Fruit fly (Drosophila melanogaster) whole organism, embryonic: ENCODE results near the gene Gga.
A peak's percentile ranks its signal among the peaks of the same experiment; 100 is the strongest.

ENCODE experiments used
- Awh ChIP-seq: fragments of 200-800 bp; sonication (Bioruptor generic); IDR thresholded peaks from 2 replicates; pipeline ENCODE4, ENCODE4 v1.3.6; 2022; ENCODE audit warnings: missing biosample characterization, missing genetic modification characterization
- BEAF-32 ChIP-seq: fragments of 200-800 bp; sonication (Bioruptor generic); optimal IDR thresholded peaks from 3 replicates; lab custom pipeline; 2017; ENCODE audit warnings: missing biosample characterization, missing genetic modification characterization, mild to moderate bottlenecking, moderate library complexity, missing genetic modification reagents
- CG10267 ChIP-seq: fragments of 200-800 bp; sonication (Bioruptor generic); optimal IDR thresholded peaks from 2 replicates; lab custom pipeline; 2018; ENCODE audit warnings: missing biosample characterization, mild to moderate bottlenecking, missing genetic modification characterization, moderate library complexity
- CG10543 ChIP-seq: fragments of 200-800 bp; sonication (Bioruptor generic); optimal IDR thresholded peaks from 3 replicates; lab custom pipeline; 2017; ENCODE audit warnings: missing biosample characterization, mild to moderate bottlenecking, missing genetic modification characterization, moderate library complexity
- CG11695 ChIP-seq: fragments of 200-800 bp; sonication (Bioruptor generic); IDR thresholded peaks from 3 replicates; pipeline ENCODE4 v1.3.6; 2022; ENCODE audit warnings: missing biosample characterization, missing genetic modification characterization
- CG12659 ChIP-seq: fragments of 200-800 bp; sonication (Bioruptor generic); optimal IDR thresholded peaks from 3 replicates; lab custom pipeline; 2017; ENCODE audit warnings: mild to moderate bottlenecking, missing biosample characterization, missing genetic modification reagents, missing genetic modification characterization
- CG14965 ChIP-seq: fragments of 200-800 bp; sonication (Bioruptor generic); optimal IDR thresholded peaks from 2 replicates; lab custom pipeline; 2016; ENCODE audit warnings: missing biosample characterization, missing genetic modification characterization, borderline replicate concordance
- CG18262 ChIP-seq: fragments of 200-800 bp; optimal IDR thresholded peaks from 3 replicates; lab custom pipeline; 2019; ENCODE audit warnings: missing biosample characterization, mild to moderate bottlenecking, missing genetic modification characterization, moderate library complexity
- CG2678 ChIP-seq: fragments of 200-800 bp; sonication (Bioruptor generic); optimal IDR thresholded peaks from 3 replicates; lab custom pipeline; 2019; ENCODE audit warnings: missing biosample characterization, mild to moderate bottlenecking, missing genetic modification characterization, moderate library complexity
- CG2712 ChIP-seq: fragments of 200-800 bp; optimal IDR thresholded peaks from 3 replicates; lab custom pipeline; 2019; ENCODE audit warnings: missing biosample characterization, mild to moderate bottlenecking, missing genetic modification characterization, moderate library complexity
- CG3838 ChIP-seq: fragments of 200-800 bp; sonication (Bioruptor generic); optimal IDR thresholded peaks from 3 replicates; lab custom pipeline; 2016; ENCODE audit warnings: missing biosample characterization, missing genetic modification characterization
- CG6272 ChIP-seq: fragments of 200-800 bp; sonication (Bioruptor generic); IDR thresholded peaks from 2 replicates; pipeline ENCODE4 v1.3.6; 2022; ENCODE audit warnings: missing biosample characterization, missing genetic modification characterization
- CG6689 ChIP-seq: fragments of 200-800 bp; sonication (Bioruptor generic); IDR thresholded peaks from 2 replicates; pipeline ENCODE4 v1.3.6; 2022; ENCODE audit warnings: missing biosample characterization, missing genetic modification characterization
- CG7556 ChIP-seq: fragments of 200-800 bp; sonication (Bioruptor generic); optimal IDR thresholded peaks from 2 replicates; lab custom pipeline; 2017; ENCODE audit warnings: missing biosample characterization, mild to moderate bottlenecking, missing genetic modification characterization
- CG8281 ChIP-seq: fragments of 200-800 bp; sonication (Bioruptor generic); optimal IDR thresholded peaks from 2 replicates; lab custom pipeline; 2018; ENCODE audit warnings: missing biosample characterization, mild to moderate bottlenecking, missing genetic modification characterization, moderate library complexity
- CG9797 ChIP-seq: fragments of 200-800 bp; sonication (Bioruptor generic); optimal IDR thresholded peaks from 3 replicates; lab custom pipeline; 2018; ENCODE audit warnings: missing biosample characterization, mild to moderate bottlenecking, missing genetic modification characterization
- D19A ChIP-seq: fragments of 200-800 bp; optimal IDR thresholded peaks from 3 replicates; lab custom pipeline; 2019; ENCODE audit warnings: missing biosample characterization, mild to moderate bottlenecking, missing genetic modification characterization, moderate library complexity
- E2f2 ChIP-seq: fragments of 200-800 bp; sonication (Bioruptor generic); IDR thresholded peaks from 2 replicates; pipeline ENCODE4 v1.3.6; 2022; ENCODE audit warnings: missing biosample characterization, missing genetic modification characterization
- ERR ChIP-seq: fragments of 200-800 bp; sonication (Bioruptor generic); optimal IDR thresholded peaks from 2 replicates; lab custom pipeline; 2016; ENCODE audit warnings: missing biosample characterization, missing genetic modification characterization
- Jarid2 ChIP-seq: fragments of 200-800 bp; sonication (Bioruptor generic); optimal IDR thresholded peaks from 3 replicates; lab custom pipeline; 2017; ENCODE audit warnings: mild to moderate bottlenecking, missing biosample characterization, missing genetic modification reagents, missing genetic modification characterization
- MBD-R2 ChIP-seq: fragments of 200-800 bp; sonication (Bioruptor generic); IDR thresholded peaks from 2 replicates; pipeline ENCODE4 v1.3.6; 2022; ENCODE audit warnings: missing biosample characterization, missing genetic modification characterization
- Mrtf ChIP-seq: fragments of 200-800 bp; sonication (Bioruptor generic); IDR thresholded peaks from 3 replicates; pipeline ENCODE4 v1.3.6; 2022; ENCODE audit warnings: missing biosample characterization, missing genetic modification characterization
- Neu2 ChIP-seq: fragments of 200-800 bp; sonication (Bioruptor generic); optimal IDR thresholded peaks from 3 replicates; lab custom pipeline; 2016; ENCODE audit warnings: missing biosample characterization, missing genetic modification characterization, borderline replicate concordance
- Pdp1 ChIP-seq, 2 experiments: fragments of 200-800 bp; sonication (Bioruptor generic); optimal IDR thresholded peaks; 3 replicates each; lab custom pipeline; 2016; ENCODE audit warnings: missing biosample characterization in 2 of 2, missing genetic modification characterization in 2 of 2, mild to moderate bottlenecking in 1 of 2, moderate library complexity in 1 of 2
- Poxn ChIP-seq: fragments of 200-800 bp; sonication (Bioruptor generic); IDR thresholded peaks from 2 replicates; pipeline ENCODE4 v1.3.6; 2022; ENCODE audit warnings: missing biosample characterization, missing genetic modification characterization
- Rx ChIP-seq: fragments of 200-800 bp; sonication (Bioruptor generic); IDR thresholded peaks from 2 replicates; pipeline ENCODE4 v1.3.6; 2022; ENCODE audit warnings: missing biosample characterization, missing genetic modification characterization
- ato ChIP-seq: fragments of 200-800 bp; sonication (Bioruptor generic); IDR thresholded peaks from 2 replicates; pipeline ENCODE4 v1.3.6; 2022; ENCODE audit warnings: missing biosample characterization, missing genetic modification characterization; ENCODE audit not compliant: partially characterized antibody
- btn ChIP-seq: fragments of 200-800 bp; sonication (Bioruptor generic); optimal IDR thresholded peaks from 2 replicates; lab custom pipeline; 2016; ENCODE audit warnings: missing biosample characterization, missing genetic modification characterization
- crp ChIP-seq, 2 experiments: fragments of 200-800 bp; sonication (Bioruptor generic); optimal IDR thresholded peaks; 2 replicates in 1 of 2; 3 replicates in 1 of 2; lab custom pipeline; 2017; ENCODE audit warnings: missing biosample characterization in 2 of 2, missing genetic modification characterization in 2 of 2, mild to moderate bottlenecking in 1 of 2, moderate library complexity in 1 of 2
- dmrt99B ChIP-seq: fragments of 200-800 bp; sonication (Bioruptor generic); optimal IDR thresholded peaks from 2 replicates; lab custom pipeline; 2018; ENCODE audit warnings: missing biosample characterization, mild to moderate bottlenecking, missing genetic modification characterization, moderate library complexity
- en ChIP-seq: fragments of 200-800 bp; sonication (Bioruptor generic); optimal IDR thresholded peaks from 2 replicates; lab custom pipeline; 2016; ENCODE audit warnings: missing biosample characterization, missing genetic modification characterization
- fd64A ChIP-seq: fragments of 200-800 bp; sonication (Bioruptor generic); optimal IDR thresholded peaks from 3 replicates; lab custom pipeline; 2018; ENCODE audit warnings: missing biosample characterization, mild to moderate bottlenecking, missing genetic modification characterization
- gsb-n ChIP-seq: fragments of 200-800 bp; sonication (Bioruptor generic); optimal IDR thresholded peaks from 3 replicates; lab custom pipeline; 2018; ENCODE audit warnings: missing biosample characterization, mild to moderate bottlenecking, missing genetic modification characterization
- lov ChIP-seq, 2 experiments: fragments of 200-800 bp in 1 of 2; fragments of >200 bp in 1 of 2; sonication (Bioruptor generic) in 1 of 2; IDR thresholded peaks in 1 of 2; optimal IDR thresholded peaks in 1 of 2; 2 replicates in 1 of 2; 3 replicates in 1 of 2; pipeline versions ENCODE4 v1.3.6 to Lab custom; 2017 to 2022; ENCODE audit warnings: missing biosample characterization in 1 of 2, missing genetic modification characterization in 1 of 2
- mam ChIP-seq: fragments of 200-800 bp; sonication (Bioruptor generic); optimal IDR thresholded peaks from 3 replicates; lab custom pipeline; 2016; ENCODE audit warnings: missing biosample characterization, missing genetic modification characterization
- odd ChIP-seq: fragments of 200-800 bp; sonication (Bioruptor generic); optimal IDR thresholded peaks from 2 replicates; lab custom pipeline; 2017; ENCODE audit warnings: missing biosample characterization, mild to moderate bottlenecking, missing genetic modification characterization
- p53 ChIP-seq: fragments of 200-800 bp; sonication (Bioruptor generic); optimal IDR thresholded peaks from 2 replicates; lab custom pipeline; 2016; ENCODE audit warnings: missing biosample characterization, missing genetic modification characterization
- phol ChIP-seq: fragments of 200-800 bp; sonication (Bioruptor generic); optimal IDR thresholded peaks from 3 replicates; lab custom pipeline; 2018; ENCODE audit warnings: missing biosample characterization, mild to moderate bottlenecking, missing genetic modification characterization, moderate library complexity
- pita ChIP-seq: fragments of 200-800 bp; sonication (Bioruptor generic); optimal IDR thresholded peaks from 2 replicates; lab custom pipeline; 2017; ENCODE audit warnings: missing biosample characterization, mild to moderate bottlenecking, missing genetic modification characterization
- pzg ChIP-seq: fragments of 200-800 bp; sonication (Bioruptor generic); optimal IDR thresholded peaks from 3 replicates; lab custom pipeline; 2018; ENCODE audit warnings: missing biosample characterization, mild to moderate bottlenecking, missing genetic modification characterization, moderate library complexity
- sna ChIP-seq: fragments of 200-800 bp; sonication (Bioruptor generic); IDR thresholded peaks from 2 replicates; pipeline ENCODE4 v1.3.6; 2022; ENCODE audit warnings: missing biosample characterization, missing genetic modification characterization; ENCODE audit not compliant: partially characterized antibody
- sug ChIP-seq: fragments of 200-800 bp; optimal IDR thresholded peaks from 2 replicates; lab custom pipeline; 2019; ENCODE audit warnings: missing biosample characterization, mild to moderate bottlenecking, missing genetic modification characterization, moderate library complexity
- tll ChIP-seq, 2 experiments: fragments of 200-800 bp in 1 of 2; fragments of >200 bp in 1 of 2; sonication (Bioruptor generic) in 1 of 2; optimal IDR thresholded peaks; 2 replicates each; lab custom pipeline; 2017 to 2019; ENCODE audit warnings: missing biosample characterization in 2 of 2, missing genetic modification characterization in 2 of 2, mild to moderate bottlenecking in 1 of 2, moderate library complexity in 1 of 2
- trh ChIP-seq: fragments of 200-800 bp; sonication (Bioruptor generic); optimal IDR thresholded peaks from 2 replicates; lab custom pipeline; 2016; ENCODE audit warnings: missing biosample characterization, missing genetic modification characterization
- tup ChIP-seq: fragments of 200-800 bp; sonication (Bioruptor generic); optimal IDR thresholded peaks from 2 replicates; lab custom pipeline; 2016; ENCODE audit warnings: missing biosample characterization, mild to moderate bottlenecking, missing genetic modification characterization, moderate library complexity
- unc-4 ChIP-seq: fragments of 200-800 bp; sonication (Bioruptor generic); IDR thresholded peaks from 2 replicates; pipeline ENCODE4 v1.3.6; 2022; ENCODE audit warnings: missing biosample characterization, missing genetic modification characterization; ENCODE audit not compliant: partially characterized antibody
- unpg ChIP-seq: fragments of 200-800 bp; sonication (Bioruptor generic); optimal IDR thresholded peaks from 3 replicates; lab custom pipeline; 2018; ENCODE audit warnings: missing biosample characterization, mild to moderate bottlenecking, missing genetic modification characterization, moderate library complexity
- vnd ChIP-seq: fragments of 200-800 bp; sonication (Bioruptor generic); IDR thresholded peaks from 3 replicates; pipeline ENCODE4 v1.3.6; 2022; ENCODE audit warnings: missing biosample characterization, missing genetic modification characterization; ENCODE audit not compliant: partially characterized antibody

The Gga gene

dm6 chrX:9646022-9646421 is 45.2 kb downstream of the Gga start (continued):
- TF ChIP-seq lov (optimal IDR thresholded peaks at IDR 0.05; lab: Kevin White, UChicago) (no peak), lov (GFP tag; IDR thresholded peaks at IDR 0.05; lab: Robert Waterston, UW) (peak; percentile 97), Neu2 (GFP tag; lab: Kevin White, UChicago) (peak; percentile 81), sug (tag; lab: Kevin White, UChicago) (peak; percentile 92), Poxn (peak; percentile 79), unpg (GFP tag; lab: Kevin White, UChicago) (peak; percentile 97), pita (GFP tag; lab: Kevin White, UChicago) (no peak), CG2712 (tag; lab: Kevin White, UChicago) (peak; percentile 97), BEAF-32 (GFP tag; lab: Kevin White, UChicago) (peak; percentile 11), CG6272 (GFP tag; lab: Robert Waterston, UW) (peak; percentile 92), D19A (tag; lab: Kevin White, UChicago) (peak; percentile 91), tll (GFP tag; optimal IDR thresholded peaks at IDR 0.05; lab: Kevin White, UChicago) (peak in 1 of 2 experiments; percentile 56), CG2678 (tag; lab: Kevin White, UChicago) (peak; percentile 97), CG10543 (peak; percentile 92), ato (GFP tag; lab: Robert Waterston, UW) (no peak), CG12659 (peak; percentile 98), Rx (peak; percentile 96), ERR (GFP tag; lab: Kevin White, UChicago) (peak; percentile 96), CG3838 (peak; percentile 90), MBD-R2 (peak; percentile 85), Awh (GFP tag; lab: Robert Waterston, UW) (peak; percentile 97), Mrtf (peak; percentile 96), odd (GFP tag; lab: Kevin White, UChicago) (peak; percentile 94), Jarid2 (GFP tag; lab: Kevin White, UChicago) (peak; percentile 78), CG11695 (GFP tag; lab: Robert Waterston, UW) (peak; percentile 96), fd64A (peak; percentile 96), vnd (GFP tag; lab: Robert Waterston, UW) (no peak), tup (peak; percentile 95), CG10267 (tag; lab: Kevin White, UChicago) (peak; percentile 90), phol (tag; lab: Kevin White, UChicago) (peak; percentile 94), pzg (GFP tag; lab: Kevin White, UChicago) (peak; percentile 17), CG7556 (GFP tag; lab: Kevin White, UChicago) (peak; percentile 94), sna (GFP tag; lab: Robert Waterston, UW) (no peak), CG9797 (peak; percentile 53), CG14965 (GFP tag; lab: Kevin White, UChicago) (peak; percentile 86), CG6689 (GFP tag; lab: Robert Waterston, UW) (peak; percentile 95), E2f2 (peak; percentile 82), CG18262 (tag; lab: Kevin White, UChicago) (peak; percentile 94), btn (GFP tag; lab: Kevin White, UChicago) (peak; percentile 98), trh (peak; percentile 86), Pdp1 (GFP tag; optimal IDR thresholded peaks at IDR 0.05; lab: Kevin White, UChicago) (peak; percentile 97), CG8281 (tag; lab: Kevin White, UChicago) (peak; percentile 87), p53 (GFP tag; lab: Kevin White, UChicago) (peak; percentile 85), dmrt99B (tag; lab: Kevin White, UChicago) (peak; percentile 97), mam (peak; percentile 96), crp (GFP tag; optimal IDR thresholded peaks at IDR 0.05; lab: Kevin White, UChicago) (peak in 1 of 2 experiments; percentile 63), en (GFP tag; lab: Kevin White, UChicago) (peak; percentile 96), gsb-n (tag; lab: Kevin White, UChicago) (peak; percentile 93), unc-4 (GFP tag; lab: Robert Waterston, UW) (no peak)
